Worm (Caenorhabditis elegans): Measurements from ENCODE around the gene srh-193.
"Not testable (repeated sequence)": the region's sequence is repeated elsewhere in the genome, so short reads cannot be mapped to it uniquely, and the experiment has no call there.

ce11 chrV:4290093-4290492, at the start of gene srh-193:
- TF ChIP-seq ama-1 (optimal IDR thresholded peaks at IDR 0.05); ZK546.5 (tag; optimal IDR thresholded peaks at IDR 0.05); F13H6.1 (tag; optimal IDR thresholded peaks at IDR 0.05): not testable (repeated sequence)
